Worm (Caenorhabditis elegans): ENCODE measurements around the gene Y75B8A.18.

DNA sequence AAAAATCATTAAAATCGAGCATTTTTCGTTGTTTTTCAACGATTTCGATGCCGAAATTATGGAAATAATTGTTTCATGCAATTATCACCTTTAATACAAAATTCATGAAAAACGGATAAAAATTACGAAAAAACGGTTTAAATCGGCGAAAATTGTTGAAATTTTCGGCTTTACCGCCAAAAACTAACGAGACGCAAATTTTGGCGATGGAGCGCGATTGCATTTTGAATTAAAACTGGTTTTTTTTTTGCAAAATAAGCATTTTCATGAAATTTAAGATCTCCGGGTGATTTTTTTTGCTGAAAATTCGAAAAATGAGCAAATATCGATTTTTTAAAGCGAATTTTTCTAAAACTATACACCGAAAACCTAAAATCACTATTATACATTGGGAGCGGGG lies 25.1 kb upstream of the Y75B8A.18 start:
- TF ChIP-seq ztf-11 (tag; optimal IDR thresholded peaks at IDR 0.05) (no peak), nhr-25 (tag; optimal IDR thresholded peaks at IDR 0.05) (no peak), elt-1 (tag; optimal IDR thresholded peaks at IDR 0.05) (no peak), zag-1 (tag; optimal IDR thresholded peaks at IDR 0.05) (no peak), ceh-16 (tag; optimal IDR thresholded peaks at IDR 0.05) (no peak), eor-1 (tag; optimal IDR thresholded peaks at IDR 0.05) (no peak), pqm-1 (tag; optimal IDR thresholded peaks at IDR 0.05) (no peak), ama-1 (optimal IDR thresholded peaks at IDR 0.05) (no peak), unc-62 (GFP tag; optimal IDR thresholded peaks at IDR 0.05) (no peak), skn-1 (tag; optimal IDR thresholded peaks at IDR 0.05) (no peak), egl-27 (tag; optimal IDR thresholded peaks at IDR 0.05) (no peak), ceh-82 (tag; optimal IDR thresholded peaks at IDR 0.05) (no peak)
